Fruit fly (Drosophila melanogaster) whole organism: Measurements from ENCODE around the gene nmdyn-D7.

Experiments
- CG8478 ChIP-seq: fragments of >200 bp; optimal IDR thresholded peaks from 2 replicates; lab custom pipeline; 2018; ENCODE audit warnings: inconsistent platforms
- Dll ChIP-seq: fragments of >200 bp; optimal IDR thresholded peaks from 2 replicates; lab custom pipeline; 2017
- EcR ChIP-seq, 2 experiments: fragments of >200 bp; optimal IDR thresholded peaks; 2 replicates each; lab custom pipeline; 2017; ENCODE audit warnings: missing biosample characterization in 2 of 2, missing genetic modification characterization in 2 of 2, missing genetic modification reagents in 2 of 2
- pan ChIP-seq: fragments of >200 bp; optimal IDR thresholded peaks from 2 replicates; lab custom pipeline; 2017
- psq ChIP-seq: fragments of >200 bp; optimal IDR thresholded peaks from 2 replicates; lab custom pipeline; 2017
- usp ChIP-seq: fragments of >200 bp; optimal IDR thresholded peaks from 2 replicates; lab custom pipeline; 2017; ENCODE audit warnings: missing biosample characterization, missing genetic modification characterization, mixed read lengths

DNA sequence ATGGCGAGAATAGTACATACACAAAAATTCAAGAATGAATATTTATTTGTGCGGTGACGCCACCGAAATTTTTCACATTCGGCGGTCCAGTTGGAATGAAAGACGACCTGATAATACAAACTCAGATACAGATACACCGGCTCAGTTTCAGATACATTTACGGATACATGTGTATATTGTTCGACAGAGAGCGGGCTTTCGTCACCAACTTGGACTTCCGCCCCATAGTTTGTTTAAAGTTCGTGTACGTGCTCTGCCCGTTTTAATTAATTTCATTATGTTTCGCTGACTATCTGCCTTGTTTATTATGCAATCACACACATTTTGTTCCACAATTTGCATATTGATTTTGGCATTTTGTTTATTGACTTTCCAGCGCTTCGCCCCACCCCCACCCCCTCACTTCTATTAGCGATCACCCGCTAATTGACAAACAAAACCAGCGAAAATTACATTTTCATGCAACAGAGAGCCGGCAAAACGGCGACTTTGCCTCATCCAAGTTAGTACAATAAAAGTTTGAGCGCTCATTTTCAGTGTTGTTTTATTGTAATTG is 21.5 kb downstream of the nmdyn-D7 start:
- no peak for TF ChIP-seq EcR (GFP tag; optimal IDR thresholded peaks at IDR 0.05; lab: Kevin White, UChicago)
- no peak for TF ChIP-seq psq
- no peak for TF ChIP-seq CG8478 (lab: Kevin White, UChicago)
- no peak for TF ChIP-seq pan (lab: Kevin White, UChicago)
- TF ChIP-seq Dll (lab: Kevin White, UChicago): no peak
- TF ChIP-seq usp (GFP tag; lab: Kevin White, UChicago): no peak
